Worm (Caenorhabditis elegans) whole organism, L3 larva: ENCODE measurements around the gene sshk-1.

Experiments
- ZK546.5 ChIP-seq: sonication (generic microtip); optimal IDR thresholded peaks from 2 replicates; lab custom pipeline; 2017; ENCODE audit warnings: missing biosample characterization, missing genetic modification characterization
- ceh-28 ChIP-seq: fragments of 150-350 bp; optimal IDR thresholded peaks from 2 replicates; lab custom pipeline; 2014; ENCODE audit warnings: missing biosample characterization, missing genetic modification reagents, missing genetic modification characterization
- ceh-82 ChIP-seq: fragments of 150-350 bp; optimal IDR thresholded peaks from 2 replicates; lab custom pipeline; 2014; ENCODE audit warnings: missing biosample characterization, missing genetic modification characterization
- elt-1 ChIP-seq: fragments of 150-350 bp; optimal IDR thresholded peaks from 2 replicates; lab custom pipeline; 2014; ENCODE audit warnings: missing biosample characterization, missing genetic modification characterization
- elt-3 ChIP-seq, 3 experiments: fragments of 150-350 bp in 1 of 3; sonication (generic microtip) in 2 of 3; optimal IDR thresholded peaks; 2 replicates in 2 of 3; 4 replicates in 1 of 3; lab custom pipeline; 2014 to 2017; ENCODE audit warnings: missing biosample characterization in 3 of 3, missing genetic modification characterization in 3 of 3
- fkh-10 ChIP-seq: sonication (generic microtip); optimal IDR thresholded peaks from 2 replicates; lab custom pipeline; 2017; ENCODE audit warnings: missing biosample characterization, missing genetic modification reagents, missing genetic modification characterization
- fos-1 ChIP-seq: fragments of 150-350 bp; optimal IDR thresholded peaks from 2 replicates; lab custom pipeline; 2014; ENCODE audit warnings: missing biosample characterization, missing genetic modification characterization
- lin-15B ChIP-seq: fragments of 150-350 bp; optimal IDR thresholded peaks from 2 replicates; lab custom pipeline; 2014; ENCODE audit warnings: missing biosample characterization, missing genetic modification characterization
- nhr-11 ChIP-seq: fragments of 150-350 bp; optimal IDR thresholded peaks from 2 replicates; lab custom pipeline; 2014; ENCODE audit warnings: missing biosample characterization, missing genetic modification characterization
- nhr-12 ChIP-seq: fragments of 150-350 bp; optimal IDR thresholded peaks from 2 replicates; lab custom pipeline; 2014; ENCODE audit warnings: missing biosample characterization, missing genetic modification characterization
- nhr-237 ChIP-seq: fragments of 150-350 bp; optimal IDR thresholded peaks from 2 replicates; lab custom pipeline; 2014; ENCODE audit warnings: missing biosample characterization, missing genetic modification characterization
- nhr-28 ChIP-seq: fragments of 150-350 bp; optimal IDR thresholded peaks from 2 replicates; lab custom pipeline; 2014; ENCODE audit warnings: missing biosample characterization, missing genetic modification characterization

DNA sequence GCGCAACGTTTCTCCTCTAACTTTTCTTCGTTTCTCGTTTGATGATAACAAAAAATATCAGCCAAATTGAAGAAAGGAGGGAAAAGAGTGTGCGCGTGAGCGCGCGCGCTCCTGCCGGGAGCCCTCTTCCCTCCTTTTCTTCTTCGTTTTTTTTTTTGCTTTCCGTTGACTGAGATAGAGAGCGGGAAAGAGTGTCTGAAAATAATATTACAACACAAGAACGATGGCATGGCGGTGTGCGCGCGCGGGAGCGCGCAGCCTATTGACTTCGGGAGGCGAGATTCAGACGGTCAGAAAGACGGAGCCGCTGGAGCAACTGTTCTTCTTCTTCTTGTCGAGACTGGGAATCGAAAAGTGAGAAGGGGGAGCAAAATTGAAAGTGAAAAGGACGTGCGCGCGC lies 22.2 kb upstream of the sshk-1 start:
- TF ChIP-seq ceh-82 (tag; lab: Kevin White, UChicago): no peak
- TF ChIP-seq elt-3 (tag; optimal IDR thresholded peaks at IDR 0.05; lab: Kevin White, UChicago): no peak
- TF ChIP-seq fos-1 (tag; lab: Kevin White, UChicago): no peak
- TF ChIP-seq elt-1 (tag; lab: Kevin White, UChicago): no peak
- no peak for TF ChIP-seq lin-15B (tag; lab: Kevin White, UChicago)
- no peak for TF ChIP-seq nhr-237 (tag; lab: Kevin White, UChicago)
- TF ChIP-seq nhr-11 (tag; lab: Kevin White, UChicago): no peak
- TF ChIP-seq nhr-28 (tag; lab: Kevin White, UChicago): no peak
- no peak for TF ChIP-seq ceh-28 (tag; lab: Kevin White, UChicago)
- TF ChIP-seq ZK546.5 (tag; lab: Kevin White, UChicago): no peak
- no peak for TF ChIP-seq nhr-12 (tag; lab: Kevin White, UChicago)
- TF ChIP-seq fkh-10 (GFP tag; lab: Kevin White, UChicago): no peak
